Fruit fly (Drosophila melanogaster): ENCODE results near the gene Cpr67B.

Cpr67B gene

DNA sequence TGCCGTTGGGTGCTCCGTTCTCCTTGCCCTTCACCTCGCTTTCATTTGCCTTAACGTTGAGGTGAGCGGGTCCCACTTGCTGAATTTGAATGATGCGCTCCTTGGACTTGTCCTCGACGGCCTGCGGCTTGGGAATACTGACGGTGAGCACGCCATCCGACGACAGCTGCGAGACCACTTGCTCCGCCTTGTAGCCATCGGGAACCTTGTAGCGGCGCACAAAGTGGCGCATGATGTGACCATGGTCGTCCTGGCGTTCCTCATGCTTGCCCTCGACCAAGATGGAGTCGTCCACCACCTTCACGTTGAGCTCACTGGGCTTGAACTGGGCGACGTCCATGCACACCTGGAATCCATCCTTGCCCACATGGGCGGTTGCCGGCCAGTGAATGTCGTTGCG, 28.0 kb upstream of the Cpr67B start:
- TF ChIP-seq fd96Ca (GFP tag; IDR thresholded peaks at IDR 0.05) (no peak), CG10348 (GFP tag; IDR thresholded peaks at IDR 0.05) (no peak), CG34367 (tag; optimal IDR thresholded peaks at IDR 0.05) (no peak), CG14655 (GFP tag; optimal IDR thresholded peaks at IDR 0.05) (no peak), rn (GFP tag; IDR thresholded peaks at IDR 0.05) (no peak)

DNA sequence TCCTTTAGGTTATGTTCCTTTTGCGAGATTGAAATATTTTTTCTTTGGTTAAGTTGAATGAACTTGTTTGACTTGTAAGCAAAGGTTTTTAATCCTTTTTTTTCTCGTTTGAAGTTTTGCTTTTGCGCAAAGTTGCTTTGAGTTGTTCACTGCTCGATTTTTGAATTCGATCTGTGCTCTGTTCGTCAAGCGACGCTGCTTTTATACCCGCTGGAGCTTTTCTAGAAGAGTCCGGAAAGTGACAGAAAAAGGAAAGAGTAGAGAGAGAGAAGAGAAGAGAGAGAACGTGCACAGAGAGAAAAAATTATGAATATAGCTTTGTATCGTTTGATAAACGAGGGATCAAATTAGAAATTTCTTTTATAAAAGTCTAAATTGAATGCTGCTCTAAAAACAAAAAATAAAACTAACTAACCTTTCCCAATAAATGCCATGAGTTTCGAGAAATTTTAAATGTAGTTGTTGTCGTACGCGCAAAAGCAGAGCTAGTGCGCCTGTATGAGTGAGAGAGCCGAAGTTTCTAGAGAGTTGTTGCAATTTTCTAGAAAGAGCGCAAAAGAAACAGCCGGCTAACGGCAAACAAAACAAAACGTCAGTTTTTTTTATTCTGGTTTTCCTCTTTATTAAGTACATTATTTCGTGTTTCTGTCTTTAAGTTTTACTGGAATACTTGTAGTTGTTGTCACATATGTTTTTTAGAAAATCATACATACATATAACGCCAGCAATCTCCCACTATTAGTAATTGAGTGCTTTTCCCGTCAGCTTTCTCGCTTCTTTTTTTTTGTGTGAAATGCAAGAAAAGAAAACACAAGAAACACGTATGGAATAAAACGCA, 27.2 kb upstream of the Cpr67B start, which contains the start of gene Hsp26:
Gene Hsp26, minus strand, starts transcription at position 230 of the 838 bp plus-strand sequence.
- TF ChIP-seq rn (GFP tag; IDR thresholded peaks at IDR 0.05) (peak; percentile 78), CG8159 (tag; optimal IDR thresholded peaks at IDR 0.05) (peak; percentile 88), CG10348 (GFP tag; IDR thresholded peaks at IDR 0.05) (0 out of 2 replicates have a peak, but pooled peaks have one; percentile 34), CG9948 (tag; optimal IDR thresholded peaks at IDR 0.05) (peak; percentile 87), Pif1B (GFP tag; optimal IDR thresholded peaks at IDR 0.05) (peak; percentile 93), CG12605 (GFP tag; IDR thresholded peaks at IDR 0.05) (peak; percentile 93), gl (tag; optimal IDR thresholded peaks at IDR 0.05) (peak; percentile 85), Pif1A (GFP tag; optimal IDR thresholded peaks at IDR 0.05) (peak; percentile 95), CG17806 (tag; optimal IDR thresholded peaks at IDR 0.05) (peak; percentile 89), CG4496 (GFP tag; IDR thresholded peaks at IDR 0.05) (peak; percentile 95), EcR (GFP tag; optimal IDR thresholded peaks at IDR 0.05) (peak; percentile 97), D1 (tag; optimal IDR thresholded peaks at IDR 0.05) (no peak), CG32121 (GFP tag; IDR thresholded peaks at IDR 0.05) (peak; percentile 95), CG34367 (tag; optimal IDR thresholded peaks at IDR 0.05) (peak; percentile 85), CG13204 (GFP tag; optimal IDR thresholded peaks at IDR 0.05) (no peak), fd96Ca (GFP tag; IDR thresholded peaks at IDR 0.05) (peak; percentile 70), Snoo (tag; optimal IDR thresholded peaks at IDR 0.05) (peak; percentile 88), CG8301 (tag; optimal IDR thresholded peaks at IDR 0.05) (peak; percentile 89), CG15710 (tag; optimal IDR thresholded peaks at IDR 0.05) (peak; percentile 79), CG14655 (GFP tag; optimal IDR thresholded peaks at IDR 0.05) (peak; percentile 90), Ets98B (GFP tag; IDR thresholded peaks at IDR 0.05) (peak; percentile 95)

DNA sequence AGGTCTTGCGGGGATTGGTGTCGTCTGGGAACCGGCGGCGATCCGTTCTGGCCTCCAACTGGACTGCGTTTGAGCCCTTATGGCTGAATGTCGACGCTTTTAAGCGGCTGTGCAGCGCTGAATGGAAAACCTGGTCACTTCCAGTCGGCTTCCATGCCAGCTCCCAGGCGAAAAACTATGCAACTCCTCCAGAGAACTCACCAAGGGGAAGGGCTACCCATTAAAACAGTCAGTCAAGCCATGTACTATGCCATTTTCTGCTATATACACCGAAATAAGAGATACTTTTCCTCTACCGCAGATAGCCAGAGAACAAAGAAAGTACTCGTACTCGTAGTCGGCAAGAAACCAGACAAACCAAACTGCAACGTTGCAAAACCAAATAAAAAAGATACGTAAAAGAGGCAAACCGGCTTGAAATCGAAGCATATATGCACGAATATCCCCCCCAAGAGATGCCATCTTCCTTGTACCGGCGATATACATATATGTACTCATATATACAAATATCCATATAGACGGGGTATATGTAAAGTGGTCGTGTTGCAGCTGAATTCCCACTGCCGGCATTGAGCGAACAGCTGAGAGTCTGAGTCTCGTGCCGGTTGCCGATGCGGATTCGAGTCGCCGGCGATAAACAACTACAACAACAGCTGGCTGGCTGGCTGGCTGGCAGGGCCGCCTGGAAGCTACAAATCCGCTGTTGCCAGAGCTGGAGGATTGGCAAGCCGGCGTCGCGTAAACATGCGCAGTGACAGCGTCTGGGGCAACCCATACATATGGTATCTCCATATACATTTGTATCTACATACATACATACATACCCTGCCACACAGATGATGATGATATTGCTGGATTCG, 24.9 kb upstream of the Cpr67B start, which contains the start of gene Hsp67Ba:
Gene Hsp67Ba, minus strand, starts transcription at position 51 of the 860 bp plus-strand sequence.
- TF ChIP-seq EcR (GFP tag; optimal IDR thresholded peaks at IDR 0.05): no peak
- no peak for TF ChIP-seq CG10348 (GFP tag; IDR thresholded peaks at IDR 0.05)
- TF ChIP-seq rn (GFP tag; IDR thresholded peaks at IDR 0.05): no peak
- no peak for TF ChIP-seq CG32121 (GFP tag; IDR thresholded peaks at IDR 0.05)
- TF ChIP-seq CG9948 (tag; optimal IDR thresholded peaks at IDR 0.05): no peak
- no peak for TF ChIP-seq CG34367 (tag; optimal IDR thresholded peaks at IDR 0.05)
- 0 out of 2 replicates have a peak, but pooled peaks have one; percentile 39 for TF ChIP-seq CG12605 (GFP tag; IDR thresholded peaks at IDR 0.05)
- peak; percentile 80 for TF ChIP-seq CG13204 (GFP tag; optimal IDR thresholded peaks at IDR 0.05)
- no peak for TF ChIP-seq fd96Ca (GFP tag; IDR thresholded peaks at IDR 0.05)
- no peak for TF ChIP-seq CG17806 (tag; optimal IDR thresholded peaks at IDR 0.05)
- no peak for TF ChIP-seq Snoo (tag; optimal IDR thresholded peaks at IDR 0.05)
- no peak for TF ChIP-seq D1 (tag; optimal IDR thresholded peaks at IDR 0.05)
- TF ChIP-seq Ets98B (GFP tag; IDR thresholded peaks at IDR 0.05): no peak
- TF ChIP-seq CG4496 (GFP tag; IDR thresholded peaks at IDR 0.05): 0 out of 3 replicates have a peak, but pooled peaks have one; percentile 41
- TF ChIP-seq gl (tag; optimal IDR thresholded peaks at IDR 0.05): no peak
- TF ChIP-seq CG15710 (tag; optimal IDR thresholded peaks at IDR 0.05): no peak
- TF ChIP-seq CG8301 (tag; optimal IDR thresholded peaks at IDR 0.05): no peak
- no peak for TF ChIP-seq CG14655 (GFP tag; optimal IDR thresholded peaks at IDR 0.05)
- TF ChIP-seq CG8159 (tag; optimal IDR thresholded peaks at IDR 0.05): no peak
- TF ChIP-seq Pif1A (GFP tag; optimal IDR thresholded peaks at IDR 0.05): no peak
- peak; percentile 11 for TF ChIP-seq Pif1B (GFP tag; optimal IDR thresholded peaks at IDR 0.05)

DNA sequence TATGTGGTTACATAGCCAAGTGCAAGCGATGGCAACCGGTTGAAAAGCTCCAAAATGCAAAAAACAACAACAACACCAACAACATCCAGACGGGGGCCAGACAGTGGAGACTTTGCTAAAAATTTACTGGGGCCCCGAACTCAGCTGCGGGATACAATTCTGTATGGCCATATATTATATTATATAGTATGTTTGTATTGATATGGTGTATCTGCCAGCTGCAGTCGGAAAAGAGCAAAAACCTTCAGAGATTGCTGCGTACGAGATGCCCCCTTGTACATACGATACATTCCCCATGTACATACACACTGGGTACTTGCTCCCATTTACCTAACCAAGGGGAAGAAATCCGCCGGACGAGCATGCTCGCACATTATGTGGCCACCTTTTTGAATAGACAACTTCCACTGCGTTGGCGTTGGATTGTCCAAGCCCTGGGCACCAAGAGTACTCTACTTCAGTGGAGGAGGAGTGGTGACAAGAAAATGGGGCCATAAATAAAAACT, 24.2 kb upstream of the Cpr67B start:
- TF ChIP-seq Snoo (tag; optimal IDR thresholded peaks at IDR 0.05) (peak; percentile 76), CG12605 (GFP tag; IDR thresholded peaks at IDR 0.05) (no peak), EcR (GFP tag; optimal IDR thresholded peaks at IDR 0.05) (peak; percentile 88)

dm6 chr3L:9381602-9382001, 23.0 kb upstream of the Cpr67B start, which contains the start of gene Hsp23:
Gene Hsp23 (plus strand): TSS chr3L:9381882.
- TF ChIP-seq fd96Ca (GFP tag; IDR thresholded peaks at IDR 0.05) (0 out of 3 replicates have a peak, but pooled peaks have one; percentile 34), CG12605 (GFP tag; IDR thresholded peaks at IDR 0.05) (peak; percentile 59), CG13204 (GFP tag; optimal IDR thresholded peaks at IDR 0.05) (peak; percentile 19), CG14655 (GFP tag; optimal IDR thresholded peaks at IDR 0.05) (peak; percentile 24), CG34367 (tag; optimal IDR thresholded peaks at IDR 0.05) (peak; percentile 9), rn (GFP tag; IDR thresholded peaks at IDR 0.05) (no peak), Ets98B (GFP tag; IDR thresholded peaks at IDR 0.05) (0 out of 2 replicates have a peak, but pooled peaks have one; percentile 39), EcR (GFP tag; optimal IDR thresholded peaks at IDR 0.05) (peak; percentile 80), Pif1A (GFP tag; optimal IDR thresholded peaks at IDR 0.05) (no peak), CG9948 (tag; optimal IDR thresholded peaks at IDR 0.05) (no peak), CG17806 (tag; optimal IDR thresholded peaks at IDR 0.05) (no peak), gl (tag; optimal IDR thresholded peaks at IDR 0.05) (peak; percentile 16), CG8301 (tag; optimal IDR thresholded peaks at IDR 0.05) (peak; percentile 5), CG10348 (GFP tag; IDR thresholded peaks at IDR 0.05) (no peak), CG15710 (tag; optimal IDR thresholded peaks at IDR 0.05) (peak; percentile 6), Snoo (tag; optimal IDR thresholded peaks at IDR 0.05) (peak; percentile 51), D1 (tag; optimal IDR thresholded peaks at IDR 0.05) (no peak), Pif1B (GFP tag; optimal IDR thresholded peaks at IDR 0.05) (peak; percentile 35), CG8159 (tag; optimal IDR thresholded peaks at IDR 0.05) (no peak), CG4496 (GFP tag; IDR thresholded peaks at IDR 0.05) (peak; percentile 53; the same call in 1 of the 3 replicates), CG32121 (GFP tag; IDR thresholded peaks at IDR 0.05) (peak; percentile 56; the same call in 1 of the 2 replicates)

Measured in whole organism, pupa.